Fruit fly (Drosophila melanogaster) whole organism, wandering third instar larva: ENCODE results near the gene SPR.

Source experiments
- Abd-B ChIP-seq: fragments of >200 bp; optimal IDR thresholded peaks from 2 replicates; lab custom pipeline; 2017; ENCODE audit warnings: missing biosample characterization, missing genetic modification characterization
- CG32264 ChIP-seq: fragments of 200-800 bp; sonication (Bioruptor generic); optimal IDR thresholded peaks from 2 replicates; lab custom pipeline; 2016; ENCODE audit warnings: missing biosample characterization, missing genetic modification characterization
- Dfd ChIP-seq: fragments of >200 bp; optimal IDR thresholded peaks from 2 replicates; lab custom pipeline; 2017; ENCODE audit warnings: missing biosample characterization, missing genetic modification characterization
- Dif ChIP-seq: fragments of 200-275, 200-300 bp; sonication (Bioruptor generic); optimal IDR thresholded peaks from 2 replicates; lab custom pipeline; 2018; ENCODE audit warnings: missing biosample characterization, missing genetic modification characterization; ENCODE audit not compliant: partially characterized antibody
- GATAd ChIP-seq: sonication (Bioruptor generic); optimal IDR thresholded peaks from 2 replicates; lab custom pipeline; 2016; ENCODE audit warnings: missing biosample characterization, missing genetic modification characterization
- HLH106 ChIP-seq: fragments of 200-800 bp; optimal IDR thresholded peaks from 3 replicates; lab custom pipeline; 2019; ENCODE audit warnings: missing biosample characterization, mild to moderate bottlenecking, missing genetic modification characterization, moderate library complexity
- Hnf4 ChIP-seq: fragments of 200-800 bp; sonication (Bioruptor generic); optimal IDR thresholded peaks from 2 replicates; lab custom pipeline; 2016; ENCODE audit warnings: missing biosample characterization, mild to moderate bottlenecking, missing genetic modification characterization
- Hr78 ChIP-seq: fragments of >200 bp; optimal IDR thresholded peaks from 2 replicates; lab custom pipeline; 2017; ENCODE audit warnings: missing biosample characterization, missing genetic modification characterization
- Hr83 ChIP-seq: fragments of 200-300 bp; sonication (Bioruptor generic); optimal IDR thresholded peaks from 2 replicates; lab custom pipeline; 2016; ENCODE audit warnings: missing biosample characterization, mild to moderate bottlenecking, missing genetic modification characterization, moderate library complexity; ENCODE audit not compliant: poor library complexity, severe bottlenecking
- Jra ChIP-seq: sonication (Bioruptor generic); optimal IDR thresholded peaks from 2 replicates; lab custom pipeline; 2016; ENCODE audit warnings: missing biosample characterization, missing genetic modification characterization
- Mio ChIP-seq: sonication (Bioruptor generic); optimal IDR thresholded peaks from 2 replicates; lab custom pipeline; 2016; ENCODE audit warnings: missing biosample characterization, missing genetic modification characterization
- Myc ChIP-seq: fragments of >200 bp; optimal IDR thresholded peaks from 2 replicates; lab custom pipeline; 2017
- N ChIP-seq: fragments of >200 bp; optimal IDR thresholded peaks from 2 replicates; lab custom pipeline; 2018; ENCODE audit warnings: missing biosample characterization, missing external identifiers, missing genetic modification characterization
- OdsH ChIP-seq: fragments of 200-800 bp; sonication (Bioruptor generic); optimal IDR thresholded peaks from 2 replicates; lab custom pipeline; 2016; ENCODE audit warnings: missing biosample characterization, mild to moderate bottlenecking, missing genetic modification characterization
- Rel ChIP-seq, 2 experiments: fragments of 200-800 bp; sonication (Bioruptor generic) in 1 of 2; optimal IDR thresholded peaks; 2 replicates in 1 of 2; 3 replicates in 1 of 2; lab custom pipeline; 2016 to 2019; ENCODE audit warnings: mild to moderate bottlenecking in 2 of 2, missing biosample characterization in 2 of 2, missing genetic modification characterization in 2 of 2, moderate library complexity in 1 of 2
- Sp1 ChIP-seq: fragments of 200-800 bp; sonication (Bioruptor generic); optimal IDR thresholded peaks from 3 replicates; lab custom pipeline; 2019; ENCODE audit warnings: missing biosample characterization, mild to moderate bottlenecking, missing genetic modification characterization, moderate library complexity
- Vsx2 ChIP-seq: fragments of 200-300, 225-300 bp; sonication (Bioruptor generic); optimal IDR thresholded peaks from 2 replicates; lab custom pipeline; 2018; ENCODE audit warnings: missing biosample characterization, missing genetic modification characterization; ENCODE audit not compliant: partially characterized antibody
- br ChIP-seq: fragments of 200-800 bp; sonication (Bioruptor generic); optimal IDR thresholded peaks from 2 replicates; lab custom pipeline; 2016; ENCODE audit warnings: missing biosample characterization, missing genetic modification characterization
- brk ChIP-seq: fragments of 200-800 bp; sonication (Bioruptor generic); optimal IDR thresholded peaks from 2 replicates; lab custom pipeline; 2016; ENCODE audit warnings: missing biosample characterization, mild to moderate bottlenecking, missing genetic modification characterization
- dl ChIP-seq, 2 experiments: fragments of 175-275, 200-275 bp in 1 of 2; fragments of 200-275 bp in 1 of 2; sonication (Bioruptor generic); optimal IDR thresholded peaks; lab custom pipeline; 2018; ENCODE audit warnings: mild to moderate bottlenecking in 2 of 2, missing biosample characterization in 2 of 2, missing genetic modification characterization in 2 of 2, moderate library complexity in 2 of 2; ENCODE audit not compliant: partially characterized antibody in 2 of 2, insufficient read depth in 1 of 2
- dmrt93B ChIP-seq: fragments of 200-800 bp; sonication (Bioruptor generic); optimal IDR thresholded peaks from 2 replicates; lab custom pipeline; 2018; ENCODE audit warnings: missing biosample characterization, mild to moderate bottlenecking, missing genetic modification characterization
- dsf ChIP-seq: sonication (Bioruptor generic); optimal IDR thresholded peaks from 2 replicates; lab custom pipeline; 2016; ENCODE audit warnings: missing biosample characterization, missing genetic modification characterization, borderline replicate concordance
- ey ChIP-seq: fragments of 200-800 bp; sonication (Bioruptor generic); optimal IDR thresholded peaks from 2 replicates; lab custom pipeline; 2016; ENCODE audit warnings: missing biosample characterization, missing genetic modification characterization
- foxo ChIP-seq, 2 experiments: fragments of 200-800 bp; sonication (Bioruptor generic); optimal IDR thresholded peaks; 2 replicates in 1 of 2; 3 replicates in 1 of 2; lab custom pipeline; 2016 to 2017; ENCODE audit warnings: missing biosample characterization in 2 of 2, missing genetic modification characterization in 2 of 2
- fru ChIP-seq: fragments of 200-800 bp; sonication (Bioruptor generic); optimal IDR thresholded peaks from 3 replicates; lab custom pipeline; 2016; ENCODE audit warnings: missing biosample characterization, mild to moderate bottlenecking, missing genetic modification characterization
- h ChIP-seq: fragments of 200-800 bp; sonication (Bioruptor generic); optimal IDR thresholded peaks from 3 replicates; lab custom pipeline; 2016; ENCODE audit warnings: missing biosample characterization, mild to moderate bottlenecking, missing genetic modification characterization
- lola ChIP-seq: fragments of >200 bp; optimal IDR thresholded peaks from 2 replicates; lab custom pipeline; 2017; ENCODE audit warnings: missing biosample characterization, missing genetic modification characterization
- pan ChIP-seq: fragments of >200 bp; optimal IDR thresholded peaks from 2 replicates; lab custom pipeline; 2017
- psq ChIP-seq: fragments of 200-800 bp; sonication (Bioruptor generic); optimal IDR thresholded peaks from 3 replicates; lab custom pipeline; 2017; ENCODE audit warnings: missing biosample characterization, mild to moderate bottlenecking, missing genetic modification characterization, moderate library complexity
- rgr ChIP-seq: fragments of 200-800 bp; sonication (Bioruptor generic); optimal IDR thresholded peaks from 3 replicates; lab custom pipeline; 2016; ENCODE audit warnings: missing biosample characterization, mild to moderate bottlenecking, missing genetic modification characterization
- sage ChIP-seq: fragments of 200-800 bp; sonication (Bioruptor generic); optimal IDR thresholded peaks from 2 replicates; lab custom pipeline; 2016; ENCODE audit warnings: missing biosample characterization, mild to moderate bottlenecking, missing genetic modification characterization
- sv ChIP-seq: fragments of 200-800 bp; sonication (Bioruptor generic); optimal IDR thresholded peaks from 3 replicates; lab custom pipeline; 2016; ENCODE audit warnings: missing biosample characterization, missing genetic modification characterization
- tai ChIP-seq: sonication (Bioruptor generic); optimal IDR thresholded peaks from 2 replicates; lab custom pipeline; 2016; ENCODE audit warnings: missing biosample characterization, missing genetic modification characterization
- usp ChIP-seq: fragments of >200 bp; optimal IDR thresholded peaks from 2 replicates; lab custom pipeline; 2017; ENCODE audit warnings: missing biosample characterization, missing genetic modification characterization
- woc ChIP-seq: sonication (Bioruptor generic); optimal IDR thresholded peaks from 2 replicates; lab custom pipeline; 2016; ENCODE audit warnings: missing biosample characterization, mild to moderate bottlenecking, missing genetic modification characterization

The SPR gene

dm6 chrX:5515151-5515550, 68.7 kb downstream of the SPR start:
- TF ChIP-seq Dfd (GFP tag; lab: Kevin White, UChicago) (peak; percentile 93), foxo (GFP tag; optimal IDR thresholded peaks at IDR 0.05; lab: Kevin White, UChicago) (no peak)
- TF ChIP-seq, all 38 proteins: peak for 1

dm6 chrX:5515903-5516658, 69.6 kb downstream of the SPR start, which contains the start of gene CG12730:
Gene CG12730 (plus strand): TSS chrX:5516608.
- peak in 1 of 2 experiments; percentile 36 for TF ChIP-seq foxo (GFP tag; optimal IDR thresholded peaks at IDR 0.05; lab: Kevin White, UChicago)
- TF ChIP-seq ey (GFP tag; lab: Kevin White, UChicago): peak; percentile 29
- TF ChIP-seq dmrt93B (GFP tag; lab: Kevin White, UChicago): no peak

- TF ChIP-seq fru (GFP tag; lab: Kevin White, UChicago) (peak; percentile 88), sage (no peak), Vsx2 (GFP tag; lab: Kevin White, UChicago) (peak; percentile 98), brk (peak; percentile 31), rgr (GFP tag; lab: Kevin White, UChicago) (peak; percentile 20), Sp1 (GFP tag; lab: Kevin White, UChicago) (no peak), h (peak; percentile 49), foxo (GFP tag; optimal IDR thresholded peaks at IDR 0.05; lab: Kevin White, UChicago) (peak in 1 of 2 experiments; percentile 50), Hnf4 (GFP tag; lab: Kevin White, UChicago) (peak; percentile 43), Dfd (GFP tag; lab: Kevin White, UChicago) (no peak), Mio (no peak), dl (GFP tag; optimal IDR thresholded peaks at IDR 0.05; lab: Kevin White, UChicago; ENCODE audit: insufficient read depth in 1 of 2, partially characterized antibody in 2 of 2) (peak; percentile 83 to 89), woc (peak; percentile 60), Dif (GFP tag; lab: Kevin White, UChicago) (peak; percentile 95), psq (peak; percentile 39), OdsH (GFP tag; lab: Kevin White, UChicago) (peak; percentile 45), HLH106 (tag; lab: Kevin White, UChicago) (peak; percentile 3), ey (GFP tag; lab: Kevin White, UChicago) (peak; percentile 14)
These were observed 70.5 kb downstream of the SPR start for dm6 chrX:5516783-5517571.

- no peak for TF ChIP-seq Mio
- TF ChIP-seq br (GFP tag; lab: Kevin White, UChicago): no peak
These were observed 71.7 kb downstream of the SPR start for dm6 chrX:5518196-5518595.

- no peak for TF ChIP-seq Hr83
- TF ChIP-seq sv (GFP tag; lab: Kevin White, UChicago): no peak
- TF ChIP-seq woc: no peak
- no peak for TF ChIP-seq Abd-B (GFP tag; lab: Kevin White, UChicago)
- TF ChIP-seq br (GFP tag; lab: Kevin White, UChicago): peak; percentile 19
- TF ChIP-seq usp (GFP tag; lab: Kevin White, UChicago): no peak
- TF ChIP-seq CG32264 (GFP tag; lab: Kevin White, UChicago): no peak
- TF ChIP-seq fru (GFP tag; lab: Kevin White, UChicago): peak; percentile 20
- no peak for TF ChIP-seq Vsx2 (GFP tag; lab: Kevin White, UChicago)
- no peak for TF ChIP-seq Dif (GFP tag; lab: Kevin White, UChicago)
- TF ChIP-seq Sp1 (GFP tag; lab: Kevin White, UChicago): no peak
- TF ChIP-seq Rel (GFP tag; optimal IDR thresholded peaks at IDR 0.05; lab: Kevin White, UChicago): no peak
- TF ChIP-seq Rel (tag; optimal IDR thresholded peaks at IDR 0.05; lab: Kevin White, UChicago): peak; percentile 56
- peak in 1 of 2 experiments; percentile 2 for TF ChIP-seq foxo (GFP tag; optimal IDR thresholded peaks at IDR 0.05; lab: Kevin White, UChicago)
- no peak for TF ChIP-seq Hr78 (GFP tag; lab: Kevin White, UChicago)
- TF ChIP-seq Jra: no peak
- no peak for TF ChIP-seq rgr (GFP tag; lab: Kevin White, UChicago)
- TF ChIP-seq Hnf4 (GFP tag; lab: Kevin White, UChicago): no peak
- TF ChIP-seq dmrt93B (GFP tag; lab: Kevin White, UChicago): no peak
- no peak for TF ChIP-seq GATAd
- TF ChIP-seq dsf (GFP tag; lab: Kevin White, UChicago): no peak
- TF ChIP-seq pan (lab: Kevin White, UChicago): no peak
- no peak for TF ChIP-seq ey (GFP tag; lab: Kevin White, UChicago)
- TF ChIP-seq tai (GFP tag; lab: Kevin White, UChicago): no peak
- TF ChIP-seq Mio: no peak
- TF ChIP-seq OdsH (GFP tag; lab: Kevin White, UChicago): no peak
- no peak for TF ChIP-seq dl (GFP tag; optimal IDR thresholded peaks at IDR 0.05; lab: Kevin White, UChicago; ENCODE audit: insufficient read depth in 1 of 2, partially characterized antibody in 2 of 2)
- no peak for TF ChIP-seq lola (GFP tag; lab: Kevin White, UChicago)
- TF ChIP-seq N (GFP tag; lab: Kevin White, UChicago): no peak
- TF ChIP-seq Myc (lab: Kevin White, UChicago): no peak
These were observed 77.9 kb downstream of the SPR start for dm6 chrX:5524240-5524881.
